Fruit fly (Drosophila melanogaster) whole organism, embryonic: ENCODE data around the gene CG6652.
A peak's percentile ranks its signal among the peaks of the same experiment; 100 is the strongest.

Experiments
- Aef1 ChIP-seq: fragments of 200-800 bp; sonication (Bioruptor generic); IDR thresholded peaks from 3 replicates; pipeline ENCODE4 v1.3.6; 2022; ENCODE audit warnings: missing biosample characterization, missing genetic modification characterization
- Asciz ChIP-seq: fragments of 200-800 bp; sonication (Bioruptor generic); optimal IDR thresholded peaks from 2 replicates; lab custom pipeline; 2017; ENCODE audit warnings: missing biosample characterization, mild to moderate bottlenecking, missing genetic modification characterization, missing genetic modification reagents
- Atf-2 ChIP-seq: fragments of 200-800 bp; sonication (Bioruptor generic); optimal IDR thresholded peaks from 2 replicates; lab custom pipeline; 2016; ENCODE audit warnings: missing biosample characterization, missing genetic modification characterization
- CG10543 ChIP-seq: fragments of 200-800 bp; sonication (Bioruptor generic); optimal IDR thresholded peaks from 3 replicates; lab custom pipeline; 2017; ENCODE audit warnings: missing biosample characterization, mild to moderate bottlenecking, missing genetic modification characterization, moderate library complexity
- CG10654 ChIP-seq: fragments of 200-800 bp; sonication (Bioruptor generic); optimal IDR thresholded peaks from 2 replicates; lab custom pipeline; 2016; ENCODE audit warnings: missing biosample characterization, missing genetic modification characterization
- CG10979 ChIP-seq: fragments of 200-800 bp; sonication (Bioruptor generic); optimal IDR thresholded peaks from 2 replicates; lab custom pipeline; 2018; ENCODE audit warnings: missing biosample characterization, mild to moderate bottlenecking, missing genetic modification characterization, moderate library complexity
- CG12104 ChIP-seq: fragments of 200-800 bp; sonication (Bioruptor generic); optimal IDR thresholded peaks from 3 replicates; lab custom pipeline; 2016; ENCODE audit warnings: missing biosample characterization, missing genetic modification characterization
- CG13123 ChIP-seq: fragments of 200-800 bp; sonication (Bioruptor generic); optimal IDR thresholded peaks from 2 replicates; lab custom pipeline; 2016; ENCODE audit warnings: missing biosample characterization, missing genetic modification characterization
- CG14441 ChIP-seq: fragments of 200-800 bp; sonication (Bioruptor generic); IDR thresholded peaks from 2 replicates; pipeline ENCODE4 v1.3.6; 2022; ENCODE audit warnings: missing biosample characterization, missing genetic modification characterization
- CG15269 ChIP-seq: fragments of 200-800 bp; sonication (Bioruptor generic); optimal IDR thresholded peaks from 2 replicates; lab custom pipeline; 2018; ENCODE audit warnings: missing biosample characterization, mild to moderate bottlenecking, missing genetic modification characterization, moderate library complexity
- CG17186 ChIP-seq: fragments of 200-800 bp; sonication (Bioruptor generic); optimal IDR thresholded peaks from 3 replicates; lab custom pipeline; 2017; ENCODE audit warnings: missing biosample characterization, missing genetic modification reagents, missing genetic modification characterization
- CG17385 ChIP-seq: fragments of 200-800 bp; sonication (Bioruptor generic); optimal IDR thresholded peaks from 3 replicates; lab custom pipeline; 2018; ENCODE audit warnings: missing biosample characterization, mild to moderate bottlenecking, missing genetic modification characterization
- CG18011 ChIP-seq: fragments of 200-800 bp; sonication (Bioruptor generic); optimal IDR thresholded peaks from 2 replicates; lab custom pipeline; 2017; ENCODE audit warnings: missing biosample characterization, missing genetic modification characterization, mild to moderate bottlenecking, moderate library complexity, missing genotype
- CG2116 ChIP-seq: fragments of 200-800 bp; sonication (Bioruptor generic); optimal IDR thresholded peaks from 3 replicates; lab custom pipeline; 2018; ENCODE audit warnings: missing biosample characterization, mild to moderate bottlenecking, missing genetic modification characterization
- CG2889 ChIP-seq: fragments of 200-800 bp; sonication (Bioruptor generic); IDR thresholded peaks from 3 replicates; pipeline ENCODE4 v1.3.6; 2022; ENCODE audit warnings: missing biosample characterization, missing genetic modification characterization
- CG3065 ChIP-seq: fragments of 200-800 bp; sonication (Bioruptor generic); optimal IDR thresholded peaks from 2 replicates; lab custom pipeline; 2016; ENCODE audit warnings: missing biosample characterization, missing genetic modification characterization
- CG32767 ChIP-seq: fragments of 200-800 bp; sonication (Bioruptor generic); IDR thresholded peaks from 2 replicates; pipeline ENCODE4 v1.3.6; 2022; ENCODE audit warnings: missing biosample characterization, missing genetic modification characterization
- CG4730 ChIP-seq: fragments of 200-800 bp; sonication (Bioruptor generic); IDR thresholded peaks from 2 replicates; pipeline ENCODE4 v1.3.6; 2022; ENCODE audit warnings: missing biosample characterization, missing genetic modification characterization
- CG5953 ChIP-seq: fragments of 200-800 bp; sonication (Bioruptor generic); IDR thresholded peaks from 2 replicates; pipeline ENCODE4 v1.3.6; 2022; ENCODE audit warnings: missing biosample characterization, missing genetic modification characterization
- CG8388 ChIP-seq: fragments of 200-800 bp; sonication (Bioruptor generic); optimal IDR thresholded peaks from 2 replicates; lab custom pipeline; 2019; ENCODE audit warnings: missing biosample characterization, mild to moderate bottlenecking, missing genetic modification characterization, moderate library complexity
- CG9215 ChIP-seq: fragments of 200-800 bp; sonication (Bioruptor generic); IDR thresholded peaks from 2 replicates; pipeline ENCODE4 v1.3.6; 2022; ENCODE audit warnings: missing biosample characterization, missing genetic modification characterization
- CG9817 ChIP-seq: fragments of 200-800 bp; sonication (Bioruptor generic); optimal IDR thresholded peaks from 2 replicates; lab custom pipeline; 2018; ENCODE audit warnings: missing biosample characterization, mild to moderate bottlenecking, missing genetic modification characterization, moderate library complexity
- CrebB ChIP-seq: fragments of 200-800 bp; sonication (Bioruptor generic); optimal IDR thresholded peaks from 3 replicates; lab custom pipeline; 2018; ENCODE audit warnings: missing biosample characterization, mild to moderate bottlenecking, missing genetic modification characterization
- D ChIP-seq, 2 experiments: fragments of 200-800 bp in 1 of 2; fragments of >200 bp in 1 of 2; sonication (Bioruptor generic) in 1 of 2; optimal IDR thresholded peaks; 2 replicates in 1 of 2; 3 replicates in 1 of 2; lab custom pipeline; 2017; ENCODE audit warnings: mild to moderate bottlenecking in 1 of 2, missing biosample characterization in 1 of 2, missing genetic modification characterization in 1 of 2, missing genetic modification reagents in 1 of 2
- Dek ChIP-seq: fragments of 200-800 bp; sonication (Bioruptor generic); optimal IDR thresholded peaks from 3 replicates; lab custom pipeline; 2019; ENCODE audit warnings: missing biosample characterization, mild to moderate bottlenecking, missing genetic modification characterization, moderate library complexity
- Doc2 ChIP-seq: fragments of 200-800 bp; sonication (Bioruptor generic); IDR thresholded peaks from 2 replicates; pipeline ENCODE4 v1.3.6; 2022; ENCODE audit warnings: missing biosample characterization, missing genetic modification characterization
- Gsc ChIP-seq: fragments of 200-800 bp; sonication (Bioruptor generic); IDR thresholded peaks from 2 replicates; pipeline ENCODE4 v1.3.6; 2022; ENCODE audit warnings: missing biosample characterization, missing genetic modification characterization
- HLH4C ChIP-seq: fragments of 200-800 bp; sonication (Bioruptor generic); IDR thresholded peaks from 3 replicates; pipeline ENCODE4 v1.3.6; 2022; ENCODE audit warnings: missing biosample characterization, missing genetic modification characterization; ENCODE audit not compliant: partially characterized antibody
- Mes4 ChIP-seq: fragments of 200-800 bp; sonication (Bioruptor generic); optimal IDR thresholded peaks from 2 replicates; lab custom pipeline; 2016; ENCODE audit warnings: missing biosample characterization, missing genetic modification characterization
- Neu2 ChIP-seq: fragments of 200-800 bp; sonication (Bioruptor generic); optimal IDR thresholded peaks from 3 replicates; lab custom pipeline; 2016; ENCODE audit warnings: missing biosample characterization, missing genetic modification characterization, borderline replicate concordance
- Optix ChIP-seq: fragments of 200-800 bp; sonication (Bioruptor generic); IDR thresholded peaks from 3 replicates; pipeline ENCODE4 v1.3.6; 2022; ENCODE audit warnings: missing biosample characterization, missing genetic modification characterization
- Sin3A ChIP-seq: fragments of >200 bp; optimal IDR thresholded peaks from 2 replicates; lab custom pipeline; 2018
- Vsx1 ChIP-seq: fragments of 200-800 bp; sonication (Bioruptor generic); optimal IDR thresholded peaks from 2 replicates; lab custom pipeline; 2017; ENCODE audit warnings: missing biosample characterization, mild to moderate bottlenecking, missing genetic modification characterization, missing genetic modification reagents
- Xrp1 ChIP-seq: fragments of 200-800 bp; sonication (Bioruptor generic); IDR thresholded peaks from 2 replicates; pipeline ENCODE4 v1.3.6; 2022; ENCODE audit warnings: missing biosample characterization, missing genetic modification characterization
- YL-1 ChIP-seq: fragments of 200-800 bp; sonication (Bioruptor generic); optimal IDR thresholded peaks from 3 replicates; lab custom pipeline; 2017; ENCODE audit warnings: missing biosample characterization, mild to moderate bottlenecking, missing genetic modification characterization
- bbx ChIP-seq: fragments of 200-800 bp; sonication (Bioruptor generic); IDR thresholded peaks from 2 replicates; pipeline ENCODE4 v1.3.6; 2022; ENCODE audit warnings: missing biosample characterization, missing genetic modification characterization; ENCODE audit not compliant: partially characterized antibody
- dmrt99B ChIP-seq: fragments of 200-800 bp; sonication (Bioruptor generic); optimal IDR thresholded peaks from 2 replicates; lab custom pipeline; 2018; ENCODE audit warnings: missing biosample characterization, mild to moderate bottlenecking, missing genetic modification characterization, moderate library complexity
- gem ChIP-seq: fragments of 200-800 bp; sonication (Bioruptor generic); optimal IDR thresholded peaks from 2 replicates; lab custom pipeline; 2019; ENCODE audit warnings: missing biosample characterization, mild to moderate bottlenecking, missing genetic modification characterization, moderate library complexity
- her ChIP-seq: fragments of 200-800 bp; sonication (Bioruptor generic); optimal IDR thresholded peaks from 2 replicates; lab custom pipeline; 2016; ENCODE audit warnings: missing biosample characterization, missing genetic modification characterization
- hkb ChIP-seq, 2 experiments: fragments of 200-800 bp in 1 of 2; fragments of >200 bp in 1 of 2; sonication (Bioruptor generic) in 1 of 2; IDR thresholded peaks in 1 of 2; optimal IDR thresholded peaks in 1 of 2; 2 replicates each; pipeline versions ENCODE4 v1.3.6 to Lab custom; 2017 to 2022; ENCODE audit warnings: missing biosample characterization in 1 of 2, missing genetic modification characterization in 1 of 2
- knrl ChIP-seq: fragments of 200-800 bp; sonication (Bioruptor generic); IDR thresholded peaks from 3 replicates; pipeline ENCODE4 v1.3.6; 2022; ENCODE audit warnings: missing biosample characterization, missing genetic modification characterization; ENCODE audit not compliant: partially characterized antibody
- phol ChIP-seq: fragments of 200-800 bp; sonication (Bioruptor generic); optimal IDR thresholded peaks from 3 replicates; lab custom pipeline; 2018; ENCODE audit warnings: missing biosample characterization, mild to moderate bottlenecking, missing genetic modification characterization, moderate library complexity
- prd ChIP-seq, 3 experiments: fragments of >200 bp in 2 of 3; fragments of 200-800 bp in 1 of 3; sonication (Bioruptor generic) in 1 of 3; optimal IDR thresholded peaks in 2 of 3; IDR thresholded peaks in 1 of 3; 2 replicates in 2 of 3; 3 replicates in 1 of 3; pipeline versions ENCODE4 v1.3.6 to Lab custom; 2017 to 2022; ENCODE audit warnings: missing biosample characterization in 1 of 3, missing genetic modification characterization in 1 of 3
- slbo ChIP-seq: fragments of 200-800 bp; sonication (Bioruptor generic); IDR thresholded peaks from 2 replicates; pipeline ENCODE4 v1.3.6; 2022; ENCODE audit warnings: missing biosample characterization, missing genetic modification characterization
- tin ChIP-seq: fragments of 200-800 bp; sonication (Bioruptor generic); optimal IDR thresholded peaks from 3 replicates; lab custom pipeline; 2016; ENCODE audit warnings: missing biosample characterization, missing genetic modification characterization
- trem ChIP-seq: fragments of 200-800 bp; optimal IDR thresholded peaks from 3 replicates; lab custom pipeline; 2019; ENCODE audit warnings: missing biosample characterization, mild to moderate bottlenecking, missing genetic modification characterization, moderate library complexity
- zfh2 ChIP-seq: fragments of 200-800 bp; sonication (Bioruptor generic); optimal IDR thresholded peaks from 2 replicates; lab custom pipeline; 2016; ENCODE audit warnings: missing biosample characterization, missing genetic modification characterization

CG6652 gene

DNA sequence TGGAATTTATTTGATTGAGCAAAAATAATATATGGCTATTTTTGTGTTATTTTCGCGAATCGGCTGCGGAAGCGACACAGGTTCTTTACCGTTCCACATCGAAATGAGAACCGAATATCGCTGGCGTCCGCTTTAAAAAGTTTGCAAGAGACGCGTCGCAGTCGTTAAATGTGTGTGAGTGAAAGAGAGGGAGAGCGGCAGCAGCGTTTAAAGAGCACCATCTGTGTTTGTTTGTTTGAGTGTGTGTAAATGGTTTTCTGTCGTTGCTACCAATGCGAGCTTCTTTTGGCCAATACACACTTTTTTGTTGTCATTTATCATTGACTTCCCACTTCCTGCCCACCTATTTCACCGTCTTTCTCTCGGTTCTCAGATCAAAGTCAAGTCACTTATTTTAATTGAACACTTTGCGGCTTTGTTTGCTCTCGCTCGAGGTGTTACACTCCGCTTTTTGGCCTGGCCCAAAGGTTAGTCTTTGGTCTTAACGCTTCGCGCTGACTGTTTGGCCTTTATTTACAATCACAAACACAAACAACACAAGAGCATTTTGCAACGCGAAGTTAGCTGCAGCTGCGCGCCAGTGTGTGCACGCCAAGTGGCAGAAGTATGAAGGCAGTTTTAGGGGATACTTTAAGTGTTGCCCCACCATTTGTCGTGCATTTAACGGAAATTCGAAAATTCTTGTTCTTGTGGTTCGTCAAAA lies 10.5 kb downstream of the CG6652 start, which contains the start of gene CG3764 (continued):
- TF ChIP-seq CG9215 (GFP tag; lab: Robert Waterston, UW) (no peak), CG9817 (tag; lab: Kevin White, UChicago) (peak; percentile 55), CG13123 (GFP tag; lab: Kevin White, UChicago) (peak; percentile 80), dmrt99B (peak; percentile 68), hkb (optimal IDR thresholded peaks at IDR 0.05; lab: Kevin White, UChicago) (no peak), hkb (GFP tag; IDR thresholded peaks at IDR 0.05; lab: Robert Waterston, UW) (peak; percentile 70), CG10543 (GFP tag; lab: Kevin White, UChicago) (peak; percentile 95), phol (peak; percentile 68), Sin3A (lab: Kevin White, UChicago) (peak; percentile 43), Mes4 (GFP tag; lab: Kevin White, UChicago) (peak; percentile 83), Atf-2 (peak; percentile 52), knrl (GFP tag; lab: Robert Waterston, UW) (peak; percentile 31; the same call in 1 of the 3 replicates), Asciz (GFP tag; lab: Kevin White, UChicago) (peak; percentile 91), gem (tag; lab: Kevin White, UChicago) (peak; percentile 60), Xrp1 (peak; percentile 65), zfh2 (peak; percentile 23), Vsx1 (GFP tag; lab: Kevin White, UChicago) (peak; percentile 72), Optix (GFP tag; lab: Robert Waterston, UW) (no peak), CG10979 (tag; lab: Kevin White, UChicago) (peak; percentile 56), HLH4C (no peak), Neu2 (no peak), CG18011 (GFP tag; lab: Kevin White, UChicago) (peak; percentile 46), CG2116 (GFP tag; lab: Kevin White, UChicago) (peak; percentile 77), CrebB (peak; percentile 88), slbo (peak; percentile 60), trem (tag; lab: Kevin White, UChicago) (peak; percentile 85), CG5953 (peak; percentile 39; the same call in 1 of the 2 replicates), prd (optimal IDR thresholded peaks at IDR 0.05; lab: Kevin White, UChicago) (no peak), prd (GFP tag; IDR thresholded peaks at IDR 0.05; lab: Robert Waterston, UW) (0 out of 3 replicates have a peak, but pooled peaks have one; percentile 26), Gsc (GFP tag; lab: Robert Waterston, UW) (no peak), tin (GFP tag; lab: Kevin White, UChicago) (peak; percentile 51), YL-1 (GFP tag; lab: Kevin White, UChicago) (peak; percentile 96), CG17186 (GFP tag; lab: Kevin White, UChicago) (peak; percentile 91), Doc2 (GFP tag; lab: Robert Waterston, UW) (no peak), CG2889 (GFP tag; lab: Robert Waterston, UW) (no peak), Aef1 (GFP tag; lab: Robert Waterston, UW) (peak; percentile 80), her (peak; percentile 71), CG3065 (GFP tag; lab: Kevin White, UChicago) (peak; percentile 38), CG10654 (GFP tag; lab: Kevin White, UChicago) (peak; percentile 67), CG12104 (peak; percentile 74), CG4730 (GFP tag; lab: Robert Waterston, UW) (no peak), D (optimal IDR thresholded peaks at IDR 0.05; lab: Kevin White, UChicago) (peak; percentile 11), D (GFP tag; optimal IDR thresholded peaks at IDR 0.05; lab: Kevin White, UChicago) (peak; percentile 73), bbx (GFP tag; lab: Robert Waterston, UW) (peak; percentile 65), CG8388 (GFP tag; lab: Kevin White, UChicago) (peak; percentile 64), CG32767 (peak; percentile 88), Dek (tag; lab: Kevin White, UChicago) (peak; percentile 76), CG17385 (GFP tag; lab: Kevin White, UChicago) (peak; percentile 80), CG14441 (GFP tag; lab: Robert Waterston, UW) (peak; percentile 66), CG15269 (peak; percentile 73)
